Worm (Caenorhabditis elegans): ENCODE results near the gene srlf-18.

The srlf-18 gene

DNA sequence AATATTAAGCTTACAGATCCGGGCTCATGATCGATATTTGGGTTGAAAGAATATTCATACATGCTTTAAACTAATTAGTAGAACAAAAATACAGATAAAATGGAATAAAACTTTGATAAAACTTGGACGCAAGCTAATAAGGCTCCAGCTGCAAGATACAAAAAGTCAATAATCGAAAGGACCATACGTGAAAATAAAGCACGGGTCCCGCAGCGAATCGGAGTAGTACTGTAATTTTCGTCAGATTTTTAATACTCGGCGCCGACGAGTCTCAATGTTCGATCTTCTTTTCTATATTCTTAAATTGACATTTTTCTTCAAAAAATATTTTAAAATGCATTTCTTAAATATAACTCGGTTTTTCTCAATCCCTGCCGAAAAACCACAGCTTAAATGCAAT, 23.4 kb upstream of the srlf-18 start, which contains the start of gene spo-11 (continued):
- TF ChIP-seq attf-3 (GFP tag; conservative IDR thresholded peaks at IDR 0.05) = no peak
- no peak for TF ChIP-seq madf-3 (GFP tag; IDR thresholded peaks at IDR 0.05)
- no peak for TF ChIP-seq B0261.1 (tag; optimal IDR thresholded peaks at IDR 0.05)
- no peak for TF ChIP-seq hmg-20 (GFP tag; IDR thresholded peaks at IDR 0.05)
- no peak for TF ChIP-seq nfya-2 (GFP tag; IDR thresholded peaks at IDR 0.05)
- no peak for TF ChIP-seq F23B12.7 (tag; optimal IDR thresholded peaks at IDR 0.05; ENCODE audit: insufficient read depth)
- no peak for TF ChIP-seq snpc-1.3 (tag; optimal IDR thresholded peaks at IDR 0.05; ENCODE audit: insufficient read depth)
- TF ChIP-seq hmg-1.2 (GFP tag; IDR thresholded peaks at IDR 0.05) = no peak
- TF ChIP-seq cebp-2 (GFP tag; IDR thresholded peaks at IDR 0.05) = no peak

DNA sequence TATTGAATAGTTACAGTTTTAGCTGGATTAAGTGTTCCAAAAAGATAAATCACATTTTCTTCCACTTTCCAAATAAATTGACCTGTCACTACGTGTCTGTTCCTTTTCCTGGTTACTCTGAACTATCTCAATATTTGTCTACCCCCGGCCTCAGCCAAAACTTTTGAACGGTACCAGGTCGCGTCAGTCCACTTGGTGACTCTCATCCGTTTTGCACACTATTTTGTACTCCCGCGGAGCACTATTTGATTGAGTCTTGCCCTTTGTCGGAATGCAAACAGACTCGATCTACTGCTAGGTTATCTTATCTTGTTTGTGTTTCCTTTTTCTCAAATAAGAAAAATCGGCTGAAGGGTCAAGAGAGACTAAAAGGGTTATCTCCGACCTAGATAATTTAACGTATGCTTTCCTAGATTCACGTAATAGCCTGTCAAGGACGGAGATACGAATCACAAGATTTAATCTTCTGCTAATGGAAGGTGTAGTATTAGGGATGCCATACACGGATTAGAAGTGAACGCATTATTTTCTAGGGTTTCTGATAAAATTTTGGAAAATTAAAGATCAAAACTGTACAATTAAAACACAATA, 18.8 kb upstream of the srlf-18 start:
- TF ChIP-seq zim-3 (tag; optimal IDR thresholded peaks at IDR 0.05) = no peak
- TF ChIP-seq snpc-4 (GFP tag; optimal IDR thresholded peaks at IDR 0.05) = no peak
- no peak for TF ChIP-seq snpc-4 (tag; optimal IDR thresholded peaks at IDR 0.05)
- no peak for TF ChIP-seq ccch-3 (GFP tag; optimal IDR thresholded peaks at IDR 0.05)
- TF ChIP-seq bed-1 (GFP tag; IDR thresholded peaks at IDR 0.05) = no peak
- no peak for TF ChIP-seq madf-3 (GFP tag; IDR thresholded peaks at IDR 0.05)
- no peak for TF ChIP-seq F49E8.2 (tag; optimal IDR thresholded peaks at IDR 0.05; ENCODE audit: insufficient read depth)
- no peak for TF ChIP-seq Y56A3A.18 (GFP tag; IDR thresholded peaks at IDR 0.05)
- peak; percentile 5 for TF ChIP-seq ama-1 (optimal IDR thresholded peaks at IDR 0.05)
- TF ChIP-seq ama-1 (GFP tag; optimal IDR thresholded peaks at IDR 0.05) = no peak

DNA sequence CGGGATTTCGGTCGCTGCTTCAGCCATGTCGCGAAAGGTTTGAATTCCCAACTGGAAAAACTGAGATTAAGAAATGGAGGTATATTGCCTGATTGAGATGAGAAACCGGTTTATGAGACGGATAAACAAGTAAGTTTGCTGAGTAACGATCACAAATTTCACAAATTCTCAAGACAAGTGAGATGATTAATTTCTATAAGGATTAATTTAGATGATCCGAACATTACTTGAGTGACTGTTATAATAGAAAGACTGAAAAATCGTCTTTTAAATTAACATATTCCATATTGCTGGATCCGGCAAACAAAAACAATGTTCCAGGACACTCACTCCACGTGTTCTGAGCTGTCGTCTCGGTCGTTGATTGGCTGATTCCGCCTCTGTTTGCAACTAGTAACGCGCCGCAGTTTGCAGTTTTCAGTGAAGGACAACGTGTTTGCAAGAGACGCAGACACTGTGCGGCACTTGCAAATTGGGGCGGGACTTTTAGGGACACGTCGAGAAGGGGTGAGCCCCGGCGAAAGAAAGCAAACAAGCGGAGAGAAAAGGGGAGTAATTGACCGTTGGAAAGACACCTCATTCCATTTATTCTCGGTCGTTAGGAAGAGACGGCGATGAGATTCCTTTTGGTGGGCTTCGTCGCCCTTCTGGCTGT, 17.7 kb upstream of the srlf-18 start, which contains the start of the genes imp-2 and enpl-1:
TSS of gene imp-2 (minus strand) at position 51 of the 655 bp plus-strand sequence.
TSS of gene enpl-1 (plus strand) at position 462 of the 655 bp plus-strand sequence.
- no peak for TF ChIP-seq bed-1 (GFP tag; IDR thresholded peaks at IDR 0.05)
- no peak for TF ChIP-seq repo-1 (tag; optimal IDR thresholded peaks at IDR 0.05)
- no peak for TF ChIP-seq nhr-120 (GFP tag; IDR thresholded peaks at IDR 0.05)
- TF ChIP-seq T07F8.4 (tag; optimal IDR thresholded peaks at IDR 0.05) = no peak
- TF ChIP-seq xnd-1 (tag; optimal IDR thresholded peaks at IDR 0.05) = no peak
- TF ChIP-seq efl-1 (GFP tag; optimal IDR thresholded peaks at IDR 0.05) = peak; percentile 23
- TF ChIP-seq tbx-9 (tag; optimal IDR thresholded peaks at IDR 0.05; ENCODE audit: borderline replicate concordance) = no peak
- no peak for TF ChIP-seq nhr-179 (tag; optimal IDR thresholded peaks at IDR 0.05)
- no peak for TF ChIP-seq snpc-1.1 (tag; optimal IDR thresholded peaks at IDR 0.05; ENCODE audit: insufficient read depth)
- peak; percentile 3 for TF ChIP-seq snpc-1.3 (tag; optimal IDR thresholded peaks at IDR 0.05; ENCODE audit: insufficient read depth)
- peak; percentile 11 for TF ChIP-seq unc-62 (GFP tag; optimal IDR thresholded peaks at IDR 0.05)
- TF ChIP-seq ceh-27 (GFP tag; optimal IDR thresholded peaks at IDR 0.05) = peak; percentile 88
- TF ChIP-seq Y56A3A.18 (GFP tag; IDR thresholded peaks at IDR 0.05) = no peak
- peak; percentile 72; the same call in 1 of the 2 replicates for TF ChIP-seq madf-3 (GFP tag; IDR thresholded peaks at IDR 0.05)
- no peak for TF ChIP-seq unc-130 (GFP tag; optimal IDR thresholded peaks at IDR 0.05)
- peak; percentile 69 for TF ChIP-seq egrh-3 (GFP tag; IDR thresholded peaks at IDR 0.05)
- no peak for TF ChIP-seq ztf-6 (GFP tag; IDR thresholded peaks at IDR 0.05)
- TF ChIP-seq F22D6.2 (tag; optimal IDR thresholded peaks at IDR 0.05) = peak; percentile 51
- no peak for TF ChIP-seq ceh-58 (GFP tag; IDR thresholded peaks at IDR 0.05)
- TF ChIP-seq gei-17 (GFP tag; optimal IDR thresholded peaks at IDR 0.05) = peak; percentile 46
- no peak for TF ChIP-seq F10E7.11 (tag; optimal IDR thresholded peaks at IDR 0.05)
- TF ChIP-seq lir-1 (GFP tag; conservative IDR thresholded peaks at IDR 0.05) = peak; percentile 58; the same call in 1 of the 2 replicates
- no peak for TF ChIP-seq B0261.1 (tag; optimal IDR thresholded peaks at IDR 0.05)
- TF ChIP-seq akir-1 (GFP tag; optimal IDR thresholded peaks at IDR 0.05) = peak; percentile 37
- no peak for TF ChIP-seq ztf-28 (GFP tag; IDR thresholded peaks at IDR 0.05)
- TF ChIP-seq lag-1 (GFP tag; IDR thresholded peaks at IDR 0.05) = no peak
- peak; percentile 53; the same call in 1 of the 2 replicates for TF ChIP-seq D2030.7 (GFP tag; IDR thresholded peaks at IDR 0.05)
- peak; percentile 57 for TF ChIP-seq ZK185.1 (tag; optimal IDR thresholded peaks at IDR 0.05; ENCODE audit: poor library complexity, severe bottlenecking)
- TF ChIP-seq Y95B8A.8 (GFP tag; IDR thresholded peaks at IDR 0.05) = 0 out of 2 replicates have a peak, but pooled peaks have one; percentile 20
- no peak for TF ChIP-seq hrde-1 (tag; optimal IDR thresholded peaks at IDR 0.05; ENCODE audit: borderline replicate concordance)
